Fruit fly (Drosophila melanogaster) whole organism, prepupa: ENCODE results near the gene RpS28a.

Experiments
- Blimp-1 ChIP-seq: fragments of 200-800 bp; sonication (Bioruptor generic); optimal IDR thresholded peaks from 3 replicates; lab custom pipeline; 2017; ENCODE audit warnings: missing biosample characterization, missing genetic modification characterization, mild to moderate bottlenecking, moderate library complexity, missing genetic modification reagents
- CG10631 ChIP-seq: fragments of 200-800 bp; sonication (Bioruptor generic); optimal IDR thresholded peaks from 2 replicates; lab custom pipeline; 2016; ENCODE audit warnings: missing biosample characterization, missing genetic modification characterization
- CG10669 ChIP-seq: fragments of 200-800 bp; sonication (Bioruptor generic); optimal IDR thresholded peaks from 3 replicates; lab custom pipeline; 2018; ENCODE audit warnings: missing biosample characterization, mild to moderate bottlenecking, missing genetic modification characterization, moderate library complexity
- CG11294 ChIP-seq: fragments of 200-800 bp; sonication (Bioruptor generic); IDR thresholded peaks from 2 replicates; pipeline ENCODE4 v1.3.6; 2022; ENCODE audit warnings: missing biosample characterization, missing genetic modification characterization
- CG11762 ChIP-seq: fragments of 200-800 bp; sonication (Bioruptor generic); optimal IDR thresholded peaks from 3 replicates; lab custom pipeline; 2016; ENCODE audit warnings: missing biosample characterization, missing genetic modification characterization; ENCODE audit not compliant: insufficient read depth
- CG11902 ChIP-seq: fragments of 200-800 bp; sonication (Bioruptor generic); optimal IDR thresholded peaks from 3 replicates; lab custom pipeline; 2016; ENCODE audit warnings: missing biosample characterization, missing genetic modification characterization
- CG15336 ChIP-seq: fragments of 200-800 bp; sonication (Bioruptor generic); IDR thresholded peaks from 2 replicates; pipeline ENCODE4 v1.3.6; 2022; ENCODE audit warnings: missing biosample characterization, missing genetic modification characterization
- CG1621 ChIP-seq: fragments of 200-800 bp; sonication (Bioruptor generic); optimal IDR thresholded peaks from 3 replicates; lab custom pipeline; 2018; ENCODE audit warnings: missing biosample characterization, mild to moderate bottlenecking, missing genetic modification characterization
- CG16779 ChIP-seq: fragments of 200-800 bp; sonication (Bioruptor generic); optimal IDR thresholded peaks from 3 replicates; lab custom pipeline; 2017; ENCODE audit warnings: missing biosample characterization, mild to moderate bottlenecking, missing genetic modification characterization
- CG31627 ChIP-seq: fragments of 200-800 bp; sonication (Bioruptor generic); optimal IDR thresholded peaks from 3 replicates; lab custom pipeline; 2016; ENCODE audit warnings: missing biosample characterization, missing genetic modification characterization
- CG32006 ChIP-seq: fragments of 200-800 bp; sonication (Bioruptor generic); optimal IDR thresholded peaks from 3 replicates; lab custom pipeline; 2017; ENCODE audit warnings: missing biosample characterization, mild to moderate bottlenecking, missing genetic modification characterization
- CG34406 ChIP-seq: fragments of 200-800 bp; sonication (Bioruptor generic); optimal IDR thresholded peaks from 3 replicates; lab custom pipeline; 2016; ENCODE audit warnings: missing biosample characterization, missing genetic modification characterization
- CG4318 ChIP-seq: fragments of 200-800 bp; sonication (Bioruptor generic); optimal IDR thresholded peaks from 3 replicates; lab custom pipeline; 2017; ENCODE audit warnings: missing biosample characterization, mild to moderate bottlenecking, missing genetic modification characterization
- CG6163 ChIP-seq: fragments of 200-800 bp; sonication (Bioruptor generic); IDR thresholded peaks from 3 replicates; pipeline ENCODE4 v1.3.6; 2022; ENCODE audit warnings: missing biosample characterization, missing genetic modification characterization
- CG6792 ChIP-seq: fragments of 200-800 bp; sonication (Bioruptor generic); optimal IDR thresholded peaks from 3 replicates; lab custom pipeline; 2016; ENCODE audit warnings: missing biosample characterization, missing genetic modification characterization
- CG6808 ChIP-seq: fragments of 200-800 bp; sonication (Bioruptor generic); optimal IDR thresholded peaks from 3 replicates; lab custom pipeline; 2017; ENCODE audit warnings: missing biosample characterization, missing genetic modification characterization, mild to moderate bottlenecking, moderate library complexity, missing genetic modification reagents
- CG6854 ChIP-seq: fragments of 200-800 bp; sonication (Bioruptor generic); optimal IDR thresholded peaks from 2 replicates; lab custom pipeline; 2017; ENCODE audit warnings: missing biosample characterization, mild to moderate bottlenecking, missing genetic modification characterization
- CG7368 ChIP-seq: fragments of 200-800 bp; sonication (Bioruptor generic); optimal IDR thresholded peaks from 3 replicates; lab custom pipeline; 2016; ENCODE audit warnings: missing biosample characterization, missing genetic modification characterization
- CG8119 ChIP-seq: fragments of 200-800 bp; sonication (Bioruptor generic); IDR thresholded peaks from 3 replicates; pipeline ENCODE4 v1.3.6; 2022; ENCODE audit warnings: missing biosample characterization, missing genetic modification characterization
- CG8319 ChIP-seq: fragments of 200-800 bp; sonication (Bioruptor generic); optimal IDR thresholded peaks from 3 replicates; lab custom pipeline; 2016; ENCODE audit warnings: missing biosample characterization, missing genetic modification characterization
- CG9139 ChIP-seq: fragments of 200-800 bp; sonication (Bioruptor generic); optimal IDR thresholded peaks from 3 replicates; lab custom pipeline; 2017; ENCODE audit warnings: missing biosample characterization, mild to moderate bottlenecking, missing genetic modification characterization
- Eip75B ChIP-seq: fragments of 200-800 bp; sonication (Bioruptor generic); optimal IDR thresholded peaks from 3 replicates; lab custom pipeline; 2016; ENCODE audit warnings: missing biosample characterization, missing genetic modification characterization
- Eip78C ChIP-seq: fragments of 200-800 bp; sonication (Bioruptor generic); peaks from one replicate; lab custom pipeline; 2016; ENCODE audit warnings: missing biosample characterization, missing genetic modification characterization
- Eip93F ChIP-seq: fragments of 200-800 bp; sonication (Bioruptor generic); optimal IDR thresholded peaks from 2 replicates; lab custom pipeline; 2016; ENCODE audit warnings: missing biosample characterization, mild to moderate bottlenecking, missing genetic modification characterization
- Ets21C ChIP-seq: fragments of 200-800 bp; sonication (Bioruptor generic); optimal IDR thresholded peaks from 3 replicates; lab custom pipeline; 2016; ENCODE audit warnings: missing biosample characterization, missing genetic modification characterization
- Ets96B ChIP-seq: fragments of 200-800 bp; optimal IDR thresholded peaks from 2 replicates; lab custom pipeline; 2019; ENCODE audit warnings: missing biosample characterization, mild to moderate bottlenecking, missing genetic modification characterization, moderate library complexity
- Gug ChIP-seq: fragments of 200-800 bp; sonication (Bioruptor generic); IDR thresholded peaks from 2 replicates; pipeline ENCODE4 v1.3.6; 2022; ENCODE audit warnings: missing biosample characterization, missing genetic modification characterization
- Hr39 ChIP-seq: fragments of 200-800 bp; sonication (Bioruptor generic); optimal IDR thresholded peaks from 2 replicates; lab custom pipeline; 2016; ENCODE audit warnings: missing biosample characterization, missing genetic modification characterization
- Hr4 ChIP-seq: fragments of 200-800 bp; sonication (Bioruptor generic); optimal IDR thresholded peaks from 3 replicates; lab custom pipeline; 2016; ENCODE audit warnings: missing biosample characterization, missing genetic modification characterization
- Lpt ChIP-seq: fragments of 200-800 bp; sonication (Bioruptor generic); optimal IDR thresholded peaks from 3 replicates; lab custom pipeline; 2016; ENCODE audit warnings: missing biosample characterization, missing genetic modification characterization
- Met ChIP-seq: fragments of 200-800 bp; sonication (Bioruptor generic); optimal IDR thresholded peaks from 3 replicates; lab custom pipeline; 2016; ENCODE audit warnings: missing biosample characterization, missing genetic modification characterization
- OdsH ChIP-seq: fragments of 200-800 bp; sonication (Bioruptor generic); optimal IDR thresholded peaks from 3 replicates; lab custom pipeline; 2016; ENCODE audit warnings: missing biosample characterization, missing genetic modification characterization
- Smox ChIP-seq: fragments of 200-800 bp; sonication (Bioruptor generic); optimal IDR thresholded peaks from 3 replicates; lab custom pipeline; 2016; ENCODE audit warnings: missing biosample characterization, missing genetic modification characterization
- Sox14 ChIP-seq: fragments of 200-800 bp; sonication (Bioruptor generic); optimal IDR thresholded peaks from 3 replicates; lab custom pipeline; 2016; ENCODE audit warnings: missing biosample characterization, missing genetic modification characterization
- Sox15 ChIP-seq: fragments of 200-800 bp; sonication (Bioruptor generic); optimal IDR thresholded peaks from 3 replicates; lab custom pipeline; 2016; ENCODE audit warnings: missing biosample characterization, missing genetic modification characterization
- achi ChIP-seq: fragments of 200-800 bp; sonication (Bioruptor generic); optimal IDR thresholded peaks from 3 replicates; lab custom pipeline; 2016; ENCODE audit warnings: missing biosample characterization, missing genetic modification characterization
- acj6 ChIP-seq: fragments of 200-800 bp; sonication (Bioruptor generic); optimal IDR thresholded peaks from 3 replicates; lab custom pipeline; 2016; ENCODE audit warnings: missing biosample characterization, missing genetic modification characterization
- cyc ChIP-seq: fragments of 200-800 bp; sonication (Bioruptor generic); optimal IDR thresholded peaks from 3 replicates; lab custom pipeline; 2016; ENCODE audit warnings: missing biosample characterization, missing genetic modification characterization
- dac ChIP-seq: fragments of 200-800 bp; sonication (Bioruptor generic); optimal IDR thresholded peaks from 2 replicates; lab custom pipeline; 2017; ENCODE audit warnings: missing biosample characterization, mild to moderate bottlenecking, missing genetic modification characterization
- eg ChIP-seq: fragments of 200-800 bp; sonication (Bioruptor generic); IDR thresholded peaks from 3 replicates; pipeline ENCODE4 v1.3.6; 2022; ENCODE audit warnings: missing biosample characterization, missing genetic modification characterization
- esn ChIP-seq: fragments of 200-800 bp; sonication (Bioruptor generic); optimal IDR thresholded peaks from 2 replicates; lab custom pipeline; 2016; ENCODE audit warnings: missing biosample characterization, mild to moderate bottlenecking, missing genetic modification characterization, moderate library complexity
- fd85E ChIP-seq: fragments of 200-800 bp; sonication (Bioruptor generic); optimal IDR thresholded peaks from 3 replicates; lab custom pipeline; 2016; ENCODE audit warnings: missing biosample characterization, missing genetic modification characterization
- lz ChIP-seq: fragments of 200-800 bp; sonication (Bioruptor generic); optimal IDR thresholded peaks from 3 replicates; lab custom pipeline; 2016; ENCODE audit warnings: missing biosample characterization, missing genetic modification characterization
- net ChIP-seq: fragments of 200-800 bp; sonication (Bioruptor generic); optimal IDR thresholded peaks from 3 replicates; lab custom pipeline; 2016; ENCODE audit warnings: missing biosample characterization, missing genetic modification characterization
- pdm3 ChIP-seq: fragments of 200-800 bp; sonication (Bioruptor generic); optimal IDR thresholded peaks from 3 replicates; lab custom pipeline; 2016; ENCODE audit warnings: missing biosample characterization, missing genetic modification characterization
- salr ChIP-seq, 2 experiments: fragments of 200-800 bp; sonication (Bioruptor generic); optimal IDR thresholded peaks; 3 replicates each; lab custom pipeline; 2016 to 2018; ENCODE audit warnings: missing biosample characterization in 2 of 2, missing genetic modification characterization in 2 of 2, mild to moderate bottlenecking in 1 of 2
- spab ChIP-seq: fragments of 200-800 bp; sonication (Bioruptor generic); optimal IDR thresholded peaks from 2 replicates; lab custom pipeline; 2017; ENCODE audit warnings: missing biosample characterization, mild to moderate bottlenecking, missing genetic modification characterization, missing genetic modification reagents
- ss ChIP-seq, 2 experiments: fragments of 200-800 bp; sonication (Bioruptor generic); optimal IDR thresholded peaks; 2 replicates in 1 of 2; 3 replicates in 1 of 2; lab custom pipeline; 2017 to 2018; ENCODE audit warnings: mild to moderate bottlenecking in 2 of 2, missing biosample characterization in 2 of 2, missing genetic modification characterization in 2 of 2, moderate library complexity in 1 of 2
- svp ChIP-seq: fragments of 200-800 bp; sonication (Bioruptor generic); peaks from one replicate; lab custom pipeline; 2016; ENCODE audit warnings: missing biosample characterization, missing genetic modification characterization

Gene RpS28a

dm6 chr3R:30022452-30023028, at the start of gene RpS28a, which contains the start of gene Axn:
Gene RpS28a, minus strand, starts transcription at chr3R:30022648.
Gene Axn, plus strand, starts transcription at chr3R:30022842.
- TF ChIP-seq cyc (GFP tag; lab: Kevin White, UChicago) (peak; percentile 1), Hr39 (GFP tag; lab: Kevin White, UChicago) (peak; percentile 9), esn (GFP tag; lab: Kevin White, UChicago) (no peak), CG31627 (GFP tag; lab: Kevin White, UChicago) (peak; percentile 6), svp (peak; percentile 96), Blimp-1 (GFP tag; lab: Kevin White, UChicago) (no peak), CG8319 (GFP tag; lab: Kevin White, UChicago) (peak; percentile 100)
- TF ChIP-seq, all 60 proteins: peak for 5

dm6 chr3R:30071827-30072226, 49.4 kb upstream of the RpS28a start:
- TF ChIP-seq CG10669 (GFP tag; lab: Kevin White, UChicago) (no peak), CG16779 (tag; lab: Kevin White, UChicago) (no peak), Lpt (no peak), svp (peak; percentile 87), CG31627 (GFP tag; lab: Kevin White, UChicago) (peak; percentile 44), acj6 (GFP tag; lab: Kevin White, UChicago) (peak; percentile 37), eg (peak; percentile 75), Hr4 (GFP tag; lab: Kevin White, UChicago) (peak; percentile 37), CG11294 (GFP tag; lab: Robert Waterston, UW) (0 out of 2 replicates have a peak, but pooled peaks have one; percentile 18), cyc (GFP tag; lab: Kevin White, UChicago) (peak; percentile 40), Eip75B (GFP tag; lab: Kevin White, UChicago) (peak; percentile 34), Met (GFP tag; lab: Kevin White, UChicago) (peak; percentile 23), ss (GFP tag; optimal IDR thresholded peaks at IDR 0.05; lab: Kevin White, UChicago) (no peak), CG32006 (GFP tag; lab: Kevin White, UChicago) (peak; percentile 32), pdm3 (GFP tag; lab: Kevin White, UChicago) (no peak), salr (GFP tag; optimal IDR thresholded peaks at IDR 0.05; lab: Kevin White, UChicago) (no peak), Eip93F (no peak), CG4318 (GFP tag; lab: Kevin White, UChicago) (no peak), Ets96B (tag; lab: Kevin White, UChicago) (no peak), CG6792 (GFP tag; lab: Kevin White, UChicago) (no peak), achi (GFP tag; lab: Kevin White, UChicago) (peak; percentile 39), CG15336 (0 out of 2 replicates have a peak, but pooled peaks have one; percentile 38), spab (GFP tag; lab: Kevin White, UChicago) (no peak), CG34406 (peak; percentile 5), Gug (GFP tag; lab: Robert Waterston, UW) (no peak), CG6854 (GFP tag; lab: Kevin White, UChicago) (no peak), Eip78C (GFP tag; lab: Kevin White, UChicago) (peak; percentile 75), Hr39 (GFP tag; lab: Kevin White, UChicago) (peak; percentile 48), CG6808 (GFP tag; lab: Kevin White, UChicago) (no peak), Sox14 (GFP tag; lab: Kevin White, UChicago) (peak; percentile 7), CG8119 (peak; percentile 42; the same call in 2 of the 3 replicates), OdsH (peak; percentile 34), fd85E (no peak), lz (peak; percentile 17), CG1621 (no peak), CG7368 (peak; percentile 23), esn (GFP tag; lab: Kevin White, UChicago) (peak; percentile 44), Smox (GFP tag; lab: Kevin White, UChicago) (no peak), CG11762 (GFP tag; lab: Kevin White, UChicago) (no peak), CG6163 (peak; percentile 82), dac (no peak), net (GFP tag; lab: Kevin White, UChicago) (peak; percentile 10), CG11902 (GFP tag; lab: Kevin White, UChicago) (peak; percentile 11), Sox15 (peak; percentile 14), CG9139 (GFP tag; lab: Kevin White, UChicago) (no peak), Ets21C (GFP tag; lab: Kevin White, UChicago) (peak; percentile 42), CG10631 (GFP tag; lab: Kevin White, UChicago) (no peak)
